Fruit fly (Drosophila melanogaster): ENCODE data around the gene Ip259.

Ip259 gene

dm6 chr2L:10418981-10419380 is 10.8 kb downstream of the Ip259 start, which contains the start of gene RfC3 (continued):
- TF ChIP-seq slp2 (GFP tag; optimal IDR thresholded peaks at IDR 0.05) (no peak), exex (tag; optimal IDR thresholded peaks at IDR 0.05) (no peak), sqz (GFP tag; optimal IDR thresholded peaks at IDR 0.05) (no peak), CG10565 (GFP tag; optimal IDR thresholded peaks at IDR 0.05) (no peak), stc (GFP tag; IDR thresholded peaks at IDR 0.05) (no peak), CG1233 (GFP tag; optimal IDR thresholded peaks at IDR 0.05) (no peak), Dip3 (GFP tag; optimal IDR thresholded peaks at IDR 0.05) (no peak), Xbp1 (GFP tag; optimal IDR thresholded peaks at IDR 0.05) (no peak), sisA (GFP tag; IDR thresholded peaks at IDR 0.05) (no peak), TFAM (GFP tag; optimal IDR thresholded peaks at IDR 0.05) (no peak), Optix (GFP tag; IDR thresholded peaks at IDR 0.05) (no peak), ab (GFP tag; optimal IDR thresholded peaks at IDR 0.05) (no peak), CG6791 (GFP tag; IDR thresholded peaks at IDR 0.05; ENCODE audit: partially characterized antibody) (peak; percentile 89), emc (GFP tag; optimal IDR thresholded peaks at IDR 0.05) (no peak), tap (tag; optimal IDR thresholded peaks at IDR 0.05) (no peak), dati (GFP tag; IDR thresholded peaks at IDR 0.05) (no peak), CG12659 (GFP tag; optimal IDR thresholded peaks at IDR 0.05) (peak; percentile 7), CG11456 (GFP tag; IDR thresholded peaks at IDR 0.05) (no peak), CG32532 (GFP tag; IDR thresholded peaks at IDR 0.05) (no peak), CG9817 (tag; optimal IDR thresholded peaks at IDR 0.05) (no peak), CoRest (tag; optimal IDR thresholded peaks at IDR 0.05) (no peak), HmgD (GFP tag; optimal IDR thresholded peaks at IDR 0.05) (no peak), dmrt11E (tag; optimal IDR thresholded peaks at IDR 0.05) (no peak), Dek (tag; optimal IDR thresholded peaks at IDR 0.05) (no peak), Hand (GFP tag; optimal IDR thresholded peaks at IDR 0.05) (no peak), tx (GFP tag; optimal IDR thresholded peaks at IDR 0.05) (no peak), gfzf (GFP tag; optimal IDR thresholded peaks at IDR 0.05) (no peak), Kr (GFP tag; optimal IDR thresholded peaks at IDR 0.05) (no peak), CG2875 (GFP tag; optimal IDR thresholded peaks at IDR 0.05) (no peak), Dbx (GFP tag; IDR thresholded peaks at IDR 0.05) (no peak), Sry-δ (GFP tag; optimal IDR thresholded peaks at IDR 0.05) (peak; percentile 31), CG13624 (GFP tag; optimal IDR thresholded peaks at IDR 0.05) (no peak), CG1529 (GFP tag; optimal IDR thresholded peaks at IDR 0.05) (no peak), dpn (GFP tag; optimal IDR thresholded peaks at IDR 0.05) (no peak), CG2120 (GFP tag; optimal IDR thresholded peaks at IDR 0.05) (no peak), trh (GFP tag; optimal IDR thresholded peaks at IDR 0.05) (no peak), CG16813 (GFP tag; IDR thresholded peaks at IDR 0.05; ENCODE audit: partially characterized antibody) (peak; percentile 72; the same call in 2 of the 3 replicates), Rx (GFP tag; IDR thresholded peaks at IDR 0.05) (no peak), CG3995 (GFP tag; optimal IDR thresholded peaks at IDR 0.05) (no peak), CrebB (tag; optimal IDR thresholded peaks at IDR 0.05) (no peak), lab (GFP tag; optimal IDR thresholded peaks at IDR 0.05) (no peak), chm (GFP tag; IDR thresholded peaks at IDR 0.05) (no peak), CG10431 (GFP tag; optimal IDR thresholded peaks at IDR 0.05) (no peak), CG9609 (GFP tag; optimal IDR thresholded peaks at IDR 0.05) (no peak), pum (GFP tag; optimal IDR thresholded peaks at IDR 0.05) (no peak), CG15514 (GFP tag; optimal IDR thresholded peaks at IDR 0.05) (no peak), Gsc (GFP tag; IDR thresholded peaks at IDR 0.05) (no peak), CG8290 (GFP tag; optimal IDR thresholded peaks at IDR 0.05) (no peak), CG8290 (tag; optimal IDR thresholded peaks at IDR 0.05) (no peak), dimm (GFP tag; IDR thresholded peaks at IDR 0.05) (no peak), CG10959 (GFP tag; IDR thresholded peaks at IDR 0.05) (no peak), CG16779 (GFP tag; IDR thresholded peaks at IDR 0.05) (no peak), sob (GFP tag; IDR thresholded peaks at IDR 0.05) (no peak)
